Fruit fly (Drosophila melanogaster) whole organism, pupa: ENCODE results near the gene CG5986.

Experiments
- CG10348 ChIP-seq: fragments of 200-800 bp; sonication (Bioruptor generic); IDR thresholded peaks from 2 replicates; pipeline ENCODE4 v1.3.6; 2022; ENCODE audit warnings: missing biosample characterization, missing genetic modification characterization
- CG12605 ChIP-seq: fragments of 200-800 bp; sonication (Bioruptor generic); IDR thresholded peaks from 2 replicates; pipeline ENCODE4 v1.3.6; 2022; ENCODE audit warnings: missing biosample characterization, missing genetic modification characterization
- CG15710 ChIP-seq: fragments of 200-800 bp; sonication (Bioruptor generic); optimal IDR thresholded peaks from 2 replicates; lab custom pipeline; 2018; ENCODE audit warnings: missing biosample characterization, mild to moderate bottlenecking, missing genetic modification characterization, moderate library complexity
- CG17806 ChIP-seq: fragments of 200-800 bp; sonication (Bioruptor generic); optimal IDR thresholded peaks from 2 replicates; lab custom pipeline; 2018; ENCODE audit warnings: missing biosample characterization, mild to moderate bottlenecking, missing genetic modification characterization, moderate library complexity
- CG32121 ChIP-seq: fragments of 200-800 bp; sonication (Bioruptor generic); IDR thresholded peaks from 2 replicates; pipeline ENCODE4 v1.3.6; 2022; ENCODE audit warnings: missing biosample characterization, missing genetic modification characterization
- CG8301 ChIP-seq: fragments of 200-800 bp; sonication (Bioruptor generic); optimal IDR thresholded peaks from 2 replicates; lab custom pipeline; 2018; ENCODE audit warnings: missing biosample characterization, mild to moderate bottlenecking, missing genetic modification characterization
- CG9948 ChIP-seq: fragments of 200-800 bp; sonication (Bioruptor generic); optimal IDR thresholded peaks from 2 replicates; lab custom pipeline; 2018; ENCODE audit warnings: missing biosample characterization, mild to moderate bottlenecking, missing genetic modification characterization, moderate library complexity
- EcR ChIP-seq: fragments of 200-800 bp; sonication (Bioruptor generic); optimal IDR thresholded peaks from 3 replicates; lab custom pipeline; 2019; ENCODE audit warnings: missing biosample characterization, missing genetic modification characterization, mild to moderate bottlenecking, moderate library complexity, missing genetic modification reagents
- Ets98B ChIP-seq: fragments of 200-800 bp; sonication (Bioruptor generic); IDR thresholded peaks from 2 replicates; pipeline ENCODE4 v1.3.6; 2022; ENCODE audit warnings: missing biosample characterization, missing genetic modification characterization
- Pif1A ChIP-seq: fragments of 200-800 bp; sonication (Bioruptor generic); optimal IDR thresholded peaks from 3 replicates; lab custom pipeline; 2016; ENCODE audit warnings: missing biosample characterization, missing genetic modification characterization
- Pif1B ChIP-seq: fragments of 200-800 bp; sonication (Bioruptor generic); optimal IDR thresholded peaks from 3 replicates; lab custom pipeline; 2016; ENCODE audit warnings: missing biosample characterization, missing genetic modification characterization
- fd96Ca ChIP-seq: fragments of 200-800 bp; sonication (Bioruptor generic); IDR thresholded peaks from 3 replicates; pipeline ENCODE4 v1.3.6; 2022; ENCODE audit warnings: missing biosample characterization, missing genetic modification characterization
- gl ChIP-seq: fragments of 200-800 bp; sonication (Bioruptor generic); optimal IDR thresholded peaks from 2 replicates; lab custom pipeline; 2018; ENCODE audit warnings: missing biosample characterization, mild to moderate bottlenecking, missing genetic modification characterization

dm6 chr3R:24073703-24074102 is 26.1 kb downstream of the CG5986 start:
- TF ChIP-seq CG10348 (GFP tag; lab: Robert Waterston, UW) (no peak), Pif1A (GFP tag; lab: Kevin White, UChicago) (peak; percentile 28), CG15710 (peak; percentile 26), CG12605 (no peak), fd96Ca (GFP tag; lab: Robert Waterston, UW) (no peak), Pif1B (GFP tag; lab: Kevin White, UChicago) (no peak), Ets98B (GFP tag; lab: Robert Waterston, UW) (no peak), CG32121 (GFP tag; lab: Robert Waterston, UW) (no peak), CG9948 (peak; percentile 33), EcR (GFP tag; lab: Kevin White, UChicago) (no peak), gl (tag; lab: Kevin White, UChicago) (no peak), CG8301 (tag; lab: Kevin White, UChicago) (no peak), CG17806 (tag; lab: Kevin White, UChicago) (peak; percentile 32)
